Fruit fly (Drosophila melanogaster): Measurements from ENCODE around the gene abd-A.

Gene abd-A

DNA sequence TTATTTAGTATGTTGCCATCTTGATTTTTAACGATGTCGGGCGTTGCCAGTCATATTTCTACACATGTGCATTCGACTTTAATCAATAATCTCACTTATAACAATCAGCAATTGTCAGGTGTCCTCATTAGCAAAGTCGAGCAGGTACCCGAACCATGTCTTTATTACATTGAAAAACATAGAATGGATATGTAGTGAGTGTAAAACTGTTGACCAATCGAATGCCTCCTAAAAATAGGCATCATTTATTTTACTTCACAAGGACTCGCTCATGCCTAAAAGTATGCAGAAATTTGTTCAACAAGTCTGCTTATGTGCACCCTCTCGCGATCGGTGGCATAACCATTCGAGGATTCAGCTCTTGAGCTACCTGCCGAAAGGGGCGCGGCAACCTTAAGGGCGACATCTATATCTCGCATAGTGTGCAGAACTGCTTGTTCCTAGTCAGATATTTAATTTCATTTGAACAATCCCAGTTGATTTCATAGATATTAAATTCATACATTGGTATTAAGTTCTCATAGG lies 31.3 kb downstream of the abd-A start (continued):
- TF ChIP-seq CG15479 (GFP tag; optimal IDR thresholded peaks at IDR 0.05) (no peak), CG12769 (tag; optimal IDR thresholded peaks at IDR 0.05) (peak; percentile 76), CG18262 (tag; optimal IDR thresholded peaks at IDR 0.05) (peak; percentile 72), CG15011 (GFP tag; optimal IDR thresholded peaks at IDR 0.05) (peak; percentile 70), dan (GFP tag; IDR thresholded peaks at IDR 0.05) (peak; percentile 38; the same call in 1 of the 2 replicates), CG34376 (GFP tag; optimal IDR thresholded peaks at IDR 0.05) (peak; percentile 85), CG8290 (GFP tag; optimal IDR thresholded peaks at IDR 0.05) (peak; percentile 96), CG8290 (tag; optimal IDR thresholded peaks at IDR 0.05) (peak; percentile 76 to 94), Usf (GFP tag; optimal IDR thresholded peaks at IDR 0.05) (peak; percentile 72), salm (tag; optimal IDR thresholded peaks at IDR 0.05) (no peak), CG6272 (GFP tag; IDR thresholded peaks at IDR 0.05) (peak; percentile 52; the same call in 1 of the 2 replicates), CG6254 (GFP tag; optimal IDR thresholded peaks at IDR 0.05) (peak; percentile 80), D19B (GFP tag; optimal IDR thresholded peaks at IDR 0.05) (peak; percentile 73), CG34422 (GFP tag; IDR thresholded peaks at IDR 0.05) (peak; percentile 88), ara (GFP tag; IDR thresholded peaks at IDR 0.05) (peak; percentile 87), CG42726 (GFP tag; IDR thresholded peaks at IDR 0.05; ENCODE audit: partially characterized antibody) (peak; percentile 76), CG11398 (GFP tag; optimal IDR thresholded peaks at IDR 0.05) (peak; percentile 89), so (GFP tag; IDR thresholded peaks at IDR 0.05) (peak; percentile 87), CG31224 (GFP tag; IDR thresholded peaks at IDR 0.05) (peak; percentile 75), cato (GFP tag; optimal IDR thresholded peaks at IDR 0.05; ENCODE audit: borderline replicate concordance) (peak; percentile 82), fu2 (GFP tag; optimal IDR thresholded peaks at IDR 0.05) (peak; percentile 88), eyg (GFP tag; optimal IDR thresholded peaks at IDR 0.05) (peak; percentile 75), CG11696 (GFP tag; IDR thresholded peaks at IDR 0.05) (peak; percentile 56), Doc3 (GFP tag; IDR thresholded peaks at IDR 0.05; ENCODE audit: partially characterized antibody) (no peak), CG9609 (GFP tag; optimal IDR thresholded peaks at IDR 0.05) (peak; percentile 95), CG18476 (GFP tag; optimal IDR thresholded peaks at IDR 0.05) (peak; percentile 79), zen2 (GFP tag; IDR thresholded peaks at IDR 0.05; ENCODE audit: partially characterized antibody) (no peak), CG3163 (GFP tag; optimal IDR thresholded peaks at IDR 0.05) (peak; percentile 83), jing (GFP tag; optimal IDR thresholded peaks at IDR 0.05) (peak; percentile 75), CG7357 (GFP tag; IDR thresholded peaks at IDR 0.05) (peak; percentile 40; the same call in 2 of the 3 replicates), hth (optimal IDR thresholded peaks at IDR 0.05) (no peak), CG12219 (GFP tag; optimal IDR thresholded peaks at IDR 0.05) (peak; percentile 80), yki (optimal IDR thresholded peaks at IDR 0.05) (no peak), CG13894 (tag; optimal IDR thresholded peaks at IDR 0.05) (peak; percentile 69), Lim3 (GFP tag; IDR thresholded peaks at IDR 0.05) (no peak), CG15269 (tag; optimal IDR thresholded peaks at IDR 0.05) (peak; percentile 75), oc (tag; optimal IDR thresholded peaks at IDR 0.05) (peak; percentile 51), BtbVII (GFP tag; optimal IDR thresholded peaks at IDR 0.05) (peak; percentile 84), CG5953 (GFP tag; IDR thresholded peaks at IDR 0.05) (peak; percentile 91), dmrt11E (tag; optimal IDR thresholded peaks at IDR 0.05) (peak; percentile 80), CG10959 (GFP tag; IDR thresholded peaks at IDR 0.05) (peak; percentile 93), CG17912 (GFP tag; optimal IDR thresholded peaks at IDR 0.05) (peak; percentile 97), CG11247 (GFP tag; IDR thresholded peaks at IDR 0.05) (peak; percentile 93), chinmo (GFP tag; IDR thresholded peaks at IDR 0.05; ENCODE audit: partially characterized antibody) (no peak; the same call in 2 of the 4 replicates), CG16813 (GFP tag; IDR thresholded peaks at IDR 0.05; ENCODE audit: partially characterized antibody) (no peak), CG9437 (GFP tag; optimal IDR thresholded peaks at IDR 0.05) (peak; percentile 49), h (optimal IDR thresholded peaks at IDR 0.05) (peak; percentile 55), Side (GFP tag; optimal IDR thresholded peaks at IDR 0.05) (peak; percentile 93), run (tag; optimal IDR thresholded peaks at IDR 0.05) (no peak), Hr78 (GFP tag; optimal IDR thresholded peaks at IDR 0.05) (no peak), toy (GFP tag; IDR thresholded peaks at IDR 0.05) (no peak)
